Worm (Caenorhabditis elegans) whole organism, L4 larva: ENCODE data around the gene F48G7.7.

Source experiments
- F37D6.2 ChIP-seq: sonication (generic microtip); optimal IDR thresholded peaks from 2 replicates; lab custom pipeline; 2016; ENCODE audit warnings: mild to moderate bottlenecking, missing genetic modification characterization, missing compliant biosample characterization
- T20F7.1 ChIP-seq: fragments of 200-800 bp; sonication (Bioruptor generic); optimal IDR thresholded peaks from 2 replicates; lab custom pipeline; 2018; ENCODE audit warnings: mild to moderate bottlenecking, missing genetic modification characterization, missing compliant biosample characterization
- Y48G9A.11 ChIP-seq: fragments of 200-800 bp; sonication (Bioruptor generic); IDR thresholded peaks from 2 replicates; pipeline ENCODE4 v1.3.6; 2022; ENCODE audit warnings: missing genetic modification reagents, missing genetic modification characterization, missing compliant biosample characterization
- Y75B8A.6 ChIP-seq: fragments of 200-800 bp; sonication (Bioruptor generic); IDR thresholded peaks from 2 replicates; pipeline ENCODE4 v1.3.6; 2022; ENCODE audit warnings: missing genetic modification reagents, missing genetic modification characterization, missing compliant biosample characterization
- aha-1 ChIP-seq: fragments of 150-350 bp; peaks from one replicate; lab custom pipeline; 2014; ENCODE audit warnings: missing biosample characterization, missing genetic modification characterization
- aly-2 ChIP-seq: sonication (generic microtip); optimal IDR thresholded peaks from 2 replicates; lab custom pipeline; 2018; ENCODE audit warnings: missing biosample characterization, missing genetic modification characterization
- ceh-32 ChIP-seq: sonication (generic microtip); optimal IDR thresholded peaks from 2 replicates; lab custom pipeline; 2016; ENCODE audit warnings: mild to moderate bottlenecking, missing genetic modification characterization, missing compliant biosample characterization; ENCODE audit not compliant: poor library complexity
- ceh-82 ChIP-seq: sonication (generic microtip); optimal IDR thresholded peaks from 2 replicates; lab custom pipeline; 2017; ENCODE audit warnings: missing biosample characterization, missing genetic modification characterization
- dmd-8 ChIP-seq: fragments of 200-800 bp; sonication (Bioruptor generic); IDR thresholded peaks from 2 replicates; pipeline ENCODE4 v1.3.6; 2022; ENCODE audit warnings: missing genetic modification characterization, missing compliant biosample characterization
- duxl-1 ChIP-seq: sonication (generic microtip); optimal IDR thresholded peaks from 2 replicates; lab custom pipeline; 2016; ENCODE audit warnings: mild to moderate bottlenecking, missing genetic modification characterization, moderate library complexity, missing compliant biosample characterization; ENCODE audit not compliant: poor library complexity
- dve-1 ChIP-seq: sonication (generic microtip); optimal IDR thresholded peaks from 2 replicates; lab custom pipeline; 2017; ENCODE audit warnings: antibody characterized with exemption, mild to moderate bottlenecking, missing genetic modification characterization, missing compliant biosample characterization; ENCODE audit not compliant: insufficient read depth
- lin-15B ChIP-seq: fragments of 150-350 bp; sonication (generic microtip); optimal IDR thresholded peaks from 3 replicates; lab custom pipeline; 2014; ENCODE audit warnings: missing biosample characterization, missing genetic modification characterization
- lin-29 ChIP-seq: fragments of 200-800 bp; sonication (Bioruptor generic); IDR thresholded peaks from 2 replicates; pipeline ENCODE4 v1.3.6; 2022; ENCODE audit warnings: missing genetic modification reagents, missing genetic modification characterization, missing compliant biosample characterization
- lin-38 ChIP-seq: fragments of 200-800 bp; sonication (Bioruptor generic); IDR thresholded peaks from 2 replicates; pipeline ENCODE4 v1.3.6; 2022; ENCODE audit warnings: missing genetic modification reagents, missing genetic modification characterization, missing compliant biosample characterization
- mdl-1 ChIP-seq, 2 experiments: fragments of 150-350 bp in 1 of 2; sonication (generic microtip) in 1 of 2; optimal IDR thresholded peaks; 2 replicates each; lab custom pipeline; 2014 to 2017; ENCODE audit warnings: missing biosample characterization in 2 of 2, missing genetic modification characterization in 2 of 2
- mep-1 ChIP-seq: fragments of 150-350 bp; sonication (generic microtip); optimal IDR thresholded peaks from 3 replicates; lab custom pipeline; 2014; ENCODE audit warnings: missing biosample characterization, missing genetic modification characterization
- nhr-102 ChIP-seq: sonication (generic microtip); optimal IDR thresholded peaks from 2 replicates; lab custom pipeline; 2016; ENCODE audit warnings: mild to moderate bottlenecking, missing genetic modification characterization, moderate library complexity, missing compliant biosample characterization
- nhr-237 ChIP-seq: sonication (generic microtip); optimal IDR thresholded peaks from 2 replicates; lab custom pipeline; 2017; ENCODE audit warnings: missing biosample characterization, missing genetic modification characterization
- nhr-41 ChIP-seq: fragments of 200-800 bp; sonication (Bioruptor generic); IDR thresholded peaks from 2 replicates; pipeline ENCODE4 v1.3.6; 2022; ENCODE audit warnings: missing genetic modification reagents, missing genetic modification characterization, missing compliant biosample characterization
- nhr-48 ChIP-seq: sonication (generic microtip); optimal IDR thresholded peaks from 2 replicates; lab custom pipeline; 2016; ENCODE audit warnings: mild to moderate bottlenecking, missing genetic modification characterization, missing compliant biosample characterization
- nhr-6 ChIP-seq: fragments of 150-350 bp; optimal IDR thresholded peaks from 2 replicates; lab custom pipeline; 2014; ENCODE audit warnings: missing biosample characterization, missing genetic modification characterization
- nhr-76 ChIP-seq: fragments of 150-350 bp; optimal IDR thresholded peaks from 2 replicates; lab custom pipeline; 2014; ENCODE audit warnings: missing biosample characterization, missing genetic modification characterization
- pqm-1 ChIP-seq: sonication (generic microtip); optimal IDR thresholded peaks from 2 replicates; lab custom pipeline; 2017; ENCODE audit warnings: missing biosample characterization, missing genetic modification characterization
- set-16 ChIP-seq: fragments of 200-800 bp; sonication (Bioruptor generic); IDR thresholded peaks from 2 replicates; pipeline ENCODE4 v1.3.6; 2022; ENCODE audit warnings: missing genetic modification reagents, missing genetic modification characterization, missing compliant biosample characterization
- skn-1 ChIP-seq: fragments of 150-350 bp; optimal IDR thresholded peaks from 2 replicates; lab custom pipeline; 2014; ENCODE audit warnings: missing biosample characterization, missing genetic modification characterization
- snpc-1.2 ChIP-seq: fragments of 200-800 bp; sonication (Bioruptor generic); IDR thresholded peaks from 2 replicates; pipeline ENCODE4 v1.3.6; 2022; ENCODE audit warnings: missing genetic modification reagents, missing genetic modification characterization, missing compliant biosample characterization
- tag-97 ChIP-seq: fragments of 200-800 bp; sonication (Bioruptor generic); IDR thresholded peaks from 2 replicates; pipeline ENCODE4 v1.3.6; 2022; ENCODE audit warnings: missing genetic modification characterization, missing compliant biosample characterization
- tra-1 ChIP-seq: fragments of 200-800 bp; sonication (Bioruptor generic); IDR thresholded peaks from 2 replicates; pipeline ENCODE4 v1.3.6; 2022; ENCODE audit warnings: missing genetic modification reagents, missing genetic modification characterization, missing compliant biosample characterization
- unc-62 ChIP-seq, 3 experiments: fragments of 150-350 bp in 1 of 3; sonication (generic microtip); optimal IDR thresholded peaks in 2 of 3; peaks in 1 of 3; 1 replicate in 1 of 3; 2 replicates in 2 of 3; lab custom pipeline; 2014 to 2017; ENCODE audit warnings: missing biosample characterization in 3 of 3, missing genetic modification characterization in 3 of 3, missing genetic modification reagents in 3 of 3, missing genotype in 1 of 3
- zip-2 ChIP-seq: fragments of 150-350 bp; optimal IDR thresholded peaks from 2 replicates; lab custom pipeline; 2014; ENCODE audit warnings: missing biosample characterization, missing genetic modification characterization
- ztf-11 ChIP-seq: fragments of 150-350 bp; optimal IDR thresholded peaks from 2 replicates; lab custom pipeline; 2014; ENCODE audit warnings: missing biosample characterization, missing genetic modification characterization

The F48G7.7 gene

DNA sequence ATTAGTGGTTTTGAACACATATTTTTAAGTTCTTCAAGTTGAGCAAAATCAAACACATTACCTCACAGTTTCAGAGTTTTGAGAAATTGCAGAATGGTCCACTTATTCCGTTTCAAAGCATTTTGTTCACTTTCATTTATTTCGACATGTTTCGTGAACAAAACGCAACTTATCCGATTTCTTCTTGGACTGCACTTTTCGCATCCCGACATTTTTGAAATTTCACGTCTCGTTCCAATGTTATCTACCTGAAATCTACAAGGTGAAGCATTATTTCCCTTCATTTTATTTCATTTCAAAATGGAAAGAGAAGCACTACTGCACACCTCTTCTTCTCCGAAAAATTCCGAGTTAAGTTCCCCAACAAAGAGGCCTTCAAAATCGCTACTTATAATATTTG, 36.0 kb downstream of the F48G7.7 start, which contains the start of gene ZK488.6:
Gene ZK488.6 (plus strand): TSS at position 301 of the 400 bp plus-strand sequence.
- no peak for TF ChIP-seq mdl-1 (tag; optimal IDR thresholded peaks at IDR 0.05; lab: Kevin White, UChicago)
- TF ChIP-seq tag-97: no peak
- TF ChIP-seq F37D6.2 (tag; lab: Kevin White, UChicago): no peak
- no peak for TF ChIP-seq nhr-6 (tag; lab: Kevin White, UChicago)
- no peak for TF ChIP-seq skn-1 (tag; lab: Kevin White, UChicago)

DNA sequence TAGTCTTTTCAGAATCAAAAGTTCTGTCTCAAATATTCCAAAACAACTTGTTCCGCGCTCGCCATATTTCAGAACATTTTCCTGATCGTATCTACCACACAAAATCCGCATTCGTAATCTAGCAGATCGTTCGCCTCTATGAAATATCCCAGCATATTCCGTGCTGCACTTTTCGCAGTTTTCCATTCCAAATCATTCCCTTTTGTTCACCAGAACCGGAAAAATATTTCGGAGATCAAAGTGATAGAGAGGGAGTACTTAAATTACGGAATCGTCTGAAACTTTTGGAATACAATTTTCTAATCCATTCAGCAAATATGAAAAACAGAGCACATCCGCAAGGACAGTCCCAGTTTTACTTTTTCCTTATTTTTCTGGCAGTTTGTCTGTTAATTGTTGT, 38.4 kb downstream of the F48G7.7 start, which contains the start of gene K06H6.1:
Gene K06H6.1 (plus strand): TSS at position 301 of the 400 bp plus-strand sequence.
- no peak for TF ChIP-seq nhr-76 (tag; lab: Kevin White, UChicago)
- TF ChIP-seq unc-62 (GFP tag; optimal IDR thresholded peaks at IDR 0.05 in 1 of 2; lab: Kevin White, UChicago): peak in 1 of 2 experiments; percentile 40
- no peak for TF ChIP-seq unc-62 (tag; optimal IDR thresholded peaks at IDR 0.05; lab: Kevin White, UChicago)

DNA sequence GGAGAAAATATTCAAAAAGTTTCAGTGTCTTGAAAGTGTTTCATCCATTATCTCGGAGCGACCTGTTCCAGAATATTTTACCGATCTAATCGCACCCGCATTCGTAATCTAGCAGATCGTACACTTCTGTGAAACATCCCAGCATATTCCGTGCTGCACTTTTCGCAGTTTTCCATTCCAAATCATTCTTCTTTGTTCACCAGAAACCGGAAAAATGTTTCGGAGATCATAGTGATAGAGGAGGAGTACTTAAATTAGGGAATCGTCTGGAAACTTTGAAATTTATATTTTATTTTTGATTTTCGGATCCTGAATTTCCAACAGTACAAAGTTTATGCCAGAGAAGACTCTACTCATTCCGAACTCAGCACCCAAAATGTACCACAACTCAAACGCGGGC, 40.7 kb downstream of the F48G7.7 start, which contains the start of gene K06H6.2:
Gene K06H6.2 (plus strand): TSS at position 301 of the 400 bp plus-strand sequence.
- TF ChIP-seq ceh-32 (no peak), ceh-82 (no peak), lin-29 (GFP tag; lab: Robert Waterston, UW) (no peak), aha-1 (tag; lab: Kevin White, UChicago) (peak; percentile 4), pqm-1 (tag; lab: Kevin White, UChicago) (no peak)
- TF ChIP-seq, all 104 proteins: peak for 1

DNA sequence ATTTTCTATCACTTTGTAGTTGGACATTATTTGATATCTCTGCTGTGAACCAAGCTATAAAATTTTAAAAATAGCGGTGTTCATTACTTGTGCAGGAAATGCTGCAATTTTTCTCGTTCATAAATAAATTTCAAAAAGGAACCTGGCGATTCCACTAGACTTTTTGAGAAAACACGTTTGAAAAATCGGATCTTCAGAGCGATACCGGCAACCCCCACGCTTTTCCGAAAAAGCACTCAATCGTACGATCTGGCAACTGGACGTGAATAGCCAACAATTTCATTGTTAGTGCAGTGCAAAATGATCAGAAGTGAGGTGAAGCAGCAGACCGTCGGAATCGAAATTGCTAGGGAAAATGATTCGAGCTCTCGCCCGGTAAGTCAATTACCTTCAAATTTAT, 44.6 kb downstream of the F48G7.7 start, which contains the start of gene nstp-7:
Gene nstp-7 (plus strand): TSS at position 301 of the 400 bp plus-strand sequence.
- TF ChIP-seq nhr-48 (tag; lab: Kevin White, UChicago) (no peak), T20F7.1 (GFP tag; lab: Kevin White, UChicago) (no peak), mdl-1 (tag; optimal IDR thresholded peaks at IDR 0.05; lab: Kevin White, UChicago) (no peak), Y48G9A.11 (GFP tag; lab: Robert Waterston, UW) (no peak), ztf-11 (tag; lab: Kevin White, UChicago) (no peak), pqm-1 (tag; lab: Kevin White, UChicago) (no peak), snpc-1.2 (no peak), aly-2 (tag; lab: Kevin White, UChicago) (no peak), mep-1 (no peak), dmd-8 (GFP tag; lab: Robert Waterston, UW) (no peak), tra-1 (GFP tag; lab: Robert Waterston, UW) (no peak), lin-15B (no peak), dve-1 (no peak), zip-2 (tag; lab: Kevin White, UChicago) (no peak), Y75B8A.6 (GFP tag; lab: Robert Waterston, UW) (no peak), duxl-1 (tag; lab: Kevin White, UChicago) (no peak), set-16 (GFP tag; lab: Robert Waterston, UW) (no peak), ceh-32 (no peak), nhr-102 (tag; lab: Kevin White, UChicago) (no peak), nhr-41 (GFP tag; lab: Robert Waterston, UW) (no peak)
- TF ChIP-seq, all 104 proteins: peak for 0

DNA sequence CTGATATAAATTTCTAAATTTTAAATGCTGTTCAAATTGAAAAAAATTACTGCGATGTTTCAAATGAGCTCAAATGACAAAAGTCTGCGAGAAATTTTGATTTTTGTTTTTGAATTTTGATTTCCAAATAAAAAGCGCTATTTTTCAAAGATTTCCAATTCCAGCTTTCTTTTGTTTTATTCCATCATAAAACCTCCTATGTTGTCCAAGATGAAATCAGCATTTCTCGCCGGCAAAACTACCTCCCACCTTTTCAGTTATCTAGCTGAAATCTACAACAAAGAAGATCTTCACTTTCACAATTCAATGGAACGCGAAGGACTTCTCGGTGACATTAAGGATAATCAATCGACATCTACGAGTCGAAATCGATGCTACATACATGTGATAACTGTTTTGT, 47.2 kb downstream of the F48G7.7 start, which contains the start of gene K06H6.4:
Gene K06H6.4 (plus strand): TSS at position 301 of the 400 bp plus-strand sequence.
- TF ChIP-seq nhr-237 (tag; lab: Kevin White, UChicago): no peak

DNA sequence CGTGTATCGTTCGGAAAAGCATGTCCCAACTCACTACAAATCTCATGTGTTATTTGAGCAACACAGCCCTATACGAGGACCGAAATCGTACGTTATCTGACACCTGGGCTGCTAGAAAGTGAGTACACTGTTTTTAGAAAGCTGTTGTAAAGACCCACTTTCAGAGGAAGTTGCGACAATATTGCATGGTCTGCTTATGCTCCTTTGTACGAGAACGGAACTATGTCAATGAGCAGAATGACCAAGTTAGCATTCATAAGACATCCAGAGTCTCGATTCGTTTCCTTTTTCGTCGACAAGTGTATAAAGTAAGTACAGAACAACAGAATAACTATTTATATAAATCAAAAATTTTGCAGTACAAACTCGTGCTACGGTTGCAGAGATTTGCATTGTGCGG, 49.3 kb downstream of the F48G7.7 start:
- TF ChIP-seq unc-62 (GFP tag; optimal IDR thresholded peaks at IDR 0.05 in 1 of 2; lab: Kevin White, UChicago): peak in 1 of 2 experiments; percentile 97
- no peak for TF ChIP-seq unc-62 (tag; optimal IDR thresholded peaks at IDR 0.05; lab: Kevin White, UChicago)
- TF ChIP-seq lin-38 (GFP tag; lab: Robert Waterston, UW): no peak
